Worm (Caenorhabditis elegans) whole organism, mixed stage, embryonic: ENCODE results near the gene srh-187.
"Not testable (repeated sequence)": the region's sequence is repeated elsewhere in the genome, so short reads cannot be mapped to it uniquely, and the experiment has no call there.

ENCODE experiments used
- M03D4.4 ChIP-seq: sonication (generic microtip); optimal IDR thresholded peaks from 2 replicates; lab custom pipeline; 2017; ENCODE audit warnings: mild to moderate bottlenecking, missing genetic modification characterization, missing compliant biosample characterization
- ceh-39 ChIP-seq: fragments of 150-350 bp; optimal IDR thresholded peaks from 2 replicates; lab custom pipeline; 2014; ENCODE audit warnings: missing biosample characterization, missing genetic modification characterization
- ceh-83 ChIP-seq: fragments of 200-800 bp; sonication (Bioruptor generic); optimal IDR thresholded peaks from 2 replicates; lab custom pipeline; 2018; ENCODE audit warnings: mild to moderate bottlenecking, missing genetic modification characterization, missing compliant biosample characterization
- ces-1 ChIP-seq: fragments of 150-350 bp; optimal IDR thresholded peaks from 2 replicates; lab custom pipeline; 2014; ENCODE audit warnings: missing biosample characterization, missing genetic modification reagents, missing genetic modification characterization
- cnd-1 ChIP-seq: fragments of 200-800 bp; sonication (Bioruptor generic); optimal IDR thresholded peaks from 2 replicates; lab custom pipeline; 2018; ENCODE audit warnings: mild to moderate bottlenecking, missing genetic modification characterization, missing compliant biosample characterization
- elt-1 ChIP-seq: sonication (generic microtip); optimal IDR thresholded peaks from 2 replicates; lab custom pipeline; 2017; ENCODE audit warnings: missing genetic modification characterization, mild to moderate bottlenecking, missing compliant biosample characterization, antibody characterized with exemption, moderate library complexity, borderline replicate concordance; ENCODE audit not compliant: insufficient read depth
- elt-3 ChIP-seq: fragments of 150-350 bp; optimal IDR thresholded peaks from 2 replicates; lab custom pipeline; 2014; ENCODE audit warnings: missing biosample characterization, missing genetic modification characterization
- flh-1 ChIP-seq: fragments of 200-800 bp; sonication (Bioruptor generic); optimal IDR thresholded peaks from 2 replicates; lab custom pipeline; 2018; ENCODE audit warnings: mild to moderate bottlenecking, missing genetic modification characterization, moderate library complexity, missing compliant biosample characterization
- ham-2 ChIP-seq: fragments of 200-800 bp; sonication (Bioruptor generic); optimal IDR thresholded peaks from 2 replicates; lab custom pipeline; 2018; ENCODE audit warnings: mild to moderate bottlenecking, missing genetic modification characterization, missing compliant biosample characterization
- hlh-1 ChIP-seq: fragments of 150-350 bp; optimal IDR thresholded peaks from 2 replicates; lab custom pipeline; 2014; ENCODE audit warnings: missing biosample characterization, missing genetic modification reagents, missing genetic modification characterization
- lin-32 ChIP-seq: fragments of 200-800 bp; sonication (Bioruptor generic); optimal IDR thresholded peaks from 2 replicates; lab custom pipeline; 2018; ENCODE audit warnings: mild to moderate bottlenecking, missing genetic modification characterization, missing compliant biosample characterization
- lsy-2 ChIP-seq: fragments of 150-350 bp; optimal IDR thresholded peaks from 2 replicates; lab custom pipeline; 2014; ENCODE audit warnings: missing biosample characterization, missing genetic modification characterization
- mab-5 ChIP-seq: fragments of 150-350 bp; optimal IDR thresholded peaks from 2 replicates; lab custom pipeline; 2014; ENCODE audit warnings: missing biosample characterization, missing genetic modification characterization
- mep-1 ChIP-seq: fragments of 150-350 bp; optimal IDR thresholded peaks from 2 replicates; lab custom pipeline; 2017; ENCODE audit warnings: missing biosample characterization, missing genetic modification reagents, missing genetic modification characterization, inconsistent platforms
- mls-2 ChIP-seq: sonication (generic microtip); optimal IDR thresholded peaks from 2 replicates; lab custom pipeline; 2016; ENCODE audit warnings: mild to moderate bottlenecking, missing genetic modification characterization, moderate library complexity, missing compliant biosample characterization
- nhr-12 ChIP-seq: fragments of 150-350 bp; optimal IDR thresholded peaks from 2 replicates; lab custom pipeline; 2014; ENCODE audit warnings: missing biosample characterization, missing genetic modification characterization
- nhr-2 ChIP-seq: fragments of 150-350 bp; optimal IDR thresholded peaks from 2 replicates; lab custom pipeline; 2014; ENCODE audit warnings: missing biosample characterization, missing genetic modification characterization
- nhr-237 ChIP-seq: fragments of 150-350 bp; optimal IDR thresholded peaks from 2 replicates; lab custom pipeline; 2014; ENCODE audit warnings: missing biosample characterization, missing genetic modification characterization
- nhr-28 ChIP-seq: fragments of 150-350 bp; optimal IDR thresholded peaks from 2 replicates; lab custom pipeline; 2014; ENCODE audit warnings: missing biosample characterization, missing genetic modification characterization
- sem-2 ChIP-seq: fragments of 200-800 bp; sonication (Bioruptor generic); optimal IDR thresholded peaks from 2 replicates; lab custom pipeline; 2018; ENCODE audit warnings: mild to moderate bottlenecking, missing genetic modification characterization, missing compliant biosample characterization
- snpc-4 ChIP-seq: fragments of 150-350 bp; optimal IDR thresholded peaks from 2 replicates; lab custom pipeline; 2014; ENCODE audit warnings: missing biosample characterization, missing genetic modification characterization
- sptf-1 ChIP-seq: sonication (generic microtip); optimal IDR thresholded peaks from 2 replicates; lab custom pipeline; 2017; ENCODE audit warnings: mild to moderate bottlenecking, missing genetic modification characterization, moderate library complexity, missing compliant biosample characterization
- tbx-8 ChIP-seq: fragments of 200-800 bp; sonication (Bioruptor generic); optimal IDR thresholded peaks from 2 replicates; lab custom pipeline; 2018; ENCODE audit warnings: mild to moderate bottlenecking, missing genetic modification characterization, moderate library complexity, missing compliant biosample characterization
- unc-120 ChIP-seq: sonication (generic microtip); optimal IDR thresholded peaks from 2 replicates; lab custom pipeline; 2017; ENCODE audit warnings: missing genetic modification characterization, missing compliant biosample characterization; ENCODE audit not compliant: poor library complexity, severe bottlenecking
- unc-39 ChIP-seq: fragments of 150-350 bp; optimal IDR thresholded peaks from 2 replicates; lab custom pipeline; 2014; ENCODE audit warnings: missing biosample characterization, missing genetic modification characterization
- unc-62 ChIP-seq: fragments of 150-350 bp; optimal IDR thresholded peaks from 2 replicates; lab custom pipeline; 2014; ENCODE audit warnings: missing biosample characterization, missing genetic modification reagents, missing genetic modification characterization
- zip-8 ChIP-seq: fragments of 150-350 bp; optimal IDR thresholded peaks from 2 replicates; lab custom pipeline; 2014; ENCODE audit warnings: missing biosample characterization, missing genetic modification characterization

Gene srh-187

ce11 chrV:7343522-7343921 lies 3.8 kb upstream of the srh-187 start, which contains the start of gene srh-244:
TSS of gene srh-244 (plus strand) at chrV:7343822.
- TF ChIP-seq elt-3 (tag; lab: Kevin White, UChicago) (no peak), mls-2 (no peak), nhr-237 (tag; lab: Kevin White, UChicago) (no peak), nhr-28 (tag; lab: Kevin White, UChicago) (no peak), ceh-39 (tag; lab: Kevin White, UChicago) (no peak), ceh-83 (GFP tag; lab: Kevin White, UChicago) (no peak), M03D4.4 (no peak), unc-120 (no peak)

DNA sequence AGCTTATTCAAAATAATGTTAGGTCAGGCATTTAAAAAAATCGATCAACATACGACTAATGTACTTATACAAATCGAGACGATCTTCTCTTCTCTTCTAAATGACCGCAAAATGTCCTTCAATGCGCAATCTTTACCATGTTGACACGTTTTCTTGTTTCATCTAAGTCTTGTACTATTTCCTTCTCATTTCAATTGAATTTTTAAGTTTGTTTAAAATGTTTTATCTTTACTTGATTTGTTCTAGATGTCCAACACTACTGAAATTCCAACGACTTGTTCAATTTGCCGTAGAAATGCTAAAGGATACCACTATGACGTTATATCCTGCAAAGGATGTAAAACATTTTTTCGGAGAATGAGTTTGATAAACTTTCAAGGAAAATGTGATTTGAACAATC lies 2.2 kb upstream of the srh-187 start, which contains the start of the genes nhr-263 and nhr-148:
Gene nhr-263, minus strand, starts transcription at position 101 of the 400 bp plus-strand sequence.
Gene nhr-148, plus strand, starts transcription at position 215 of the 400 bp plus-strand sequence.
- TF ChIP-seq lin-32 (GFP tag; lab: Kevin White, UChicago) (no peak), unc-39 (tag; lab: Kevin White, UChicago) (no peak), nhr-2 (tag; lab: Kevin White, UChicago) (no peak), mep-1 (tag; lab: Kevin White, UChicago) (no peak), lsy-2 (tag; lab: Kevin White, UChicago) (no peak), mls-2 (no peak), sem-2 (GFP tag; lab: Kevin White, UChicago) (no peak), zip-8 (tag; lab: Kevin White, UChicago) (no peak), sptf-1 (tag; lab: Kevin White, UChicago) (no peak), nhr-28 (tag; lab: Kevin White, UChicago) (no peak)

ce11 chrV:7337218-7337617 lies 2.5 kb downstream of the srh-187 start, which contains the start of gene F10G2.7:
TSS of gene F10G2.7 (minus strand) at chrV:7337318.
- TF ChIP-seq nhr-2 (tag; lab: Kevin White, UChicago); mab-5 (tag; lab: Kevin White, UChicago); unc-120: not testable (repeated sequence)

DNA sequence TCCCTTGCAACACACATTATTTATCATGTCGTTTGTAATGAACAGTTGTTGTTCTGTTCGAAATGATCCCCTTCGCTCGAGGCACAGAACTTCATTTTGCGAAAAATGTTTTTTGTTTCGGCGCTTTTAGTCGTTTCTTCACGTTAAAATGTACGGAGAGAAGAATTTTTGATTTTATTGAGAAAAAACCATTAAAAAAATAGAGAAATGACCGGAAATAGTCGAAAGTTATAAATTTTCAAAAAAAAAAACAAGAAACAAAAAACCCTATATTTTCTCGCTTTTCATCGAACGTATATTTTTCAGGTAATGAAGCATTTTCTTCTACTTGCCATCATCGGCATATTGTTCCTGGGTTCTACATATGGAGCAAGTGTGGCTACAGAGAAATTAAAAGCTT lies 7.5 kb downstream of the srh-187 start, which contains the start of gene F10G2.1:
Gene F10G2.1, plus strand, starts transcription at position 301 of the 400 bp plus-strand sequence.
- peak; percentile 25 for TF ChIP-seq hlh-1
- no peak for TF ChIP-seq ceh-83 (GFP tag; lab: Kevin White, UChicago)
- TF ChIP-seq, all 35 proteins: peak for 1

- TF ChIP-seq nhr-237 (tag; lab: Kevin White, UChicago) (no peak), ces-1 (GFP tag; lab: Kevin White, UChicago) (no peak), flh-1 (no peak), snpc-4 (tag; lab: Kevin White, UChicago) (no peak), hlh-1 (no peak)
Observed at ce11 chrV:7330868-7331267, 8.9 kb downstream of the srh-187 start, which contains the start of gene F10G2.2. TSS of gene F10G2.2 (plus strand) at chrV:7331168.

ce11 chrV:7328092-7328491 lies 11.6 kb downstream of the srh-187 start, which contains the start of gene clec-7:
TSS of gene clec-7 (plus strand) at chrV:7328392.
- TF ChIP-seq unc-39 (tag; lab: Kevin White, UChicago), result no peak
- TF ChIP-seq hlh-1, result no peak
- TF ChIP-seq tbx-8 (GFP tag; lab: Kevin White, UChicago), result no peak
- no peak for TF ChIP-seq mls-2
- no peak for TF ChIP-seq M03D4.4
- no peak for TF ChIP-seq cnd-1
- TF ChIP-seq unc-62 (GFP tag; lab: Kevin White, UChicago), result no peak
- no peak for TF ChIP-seq nhr-12 (tag; lab: Kevin White, UChicago)
- TF ChIP-seq snpc-4 (tag; lab: Kevin White, UChicago), result no peak

- TF ChIP-seq unc-39 (tag; lab: Kevin White, UChicago), result no peak
- TF ChIP-seq elt-1 (tag; lab: Kevin White, UChicago), result no peak
- TF ChIP-seq zip-8 (tag; lab: Kevin White, UChicago), result no peak
- TF ChIP-seq lsy-2 (tag; lab: Kevin White, UChicago), result no peak
- TF ChIP-seq mls-2, result no peak
- no peak for TF ChIP-seq ham-2 (GFP tag; lab: Kevin White, UChicago)
- no peak for TF ChIP-seq unc-120
- TF ChIP-seq mab-5 (tag; lab: Kevin White, UChicago), result no peak
- TF ChIP-seq, all 35 proteins: peak for 0
Observed at ce11 chrV:7326928-7327327, 12.8 kb downstream of the srh-187 start, which contains the start of gene F10G2.4. TSS of gene F10G2.4 (plus strand) at chrV:7327228.
